Fruit fly (Drosophila melanogaster): ENCODE data around the gene Gmd.

Gmd gene

DNA sequence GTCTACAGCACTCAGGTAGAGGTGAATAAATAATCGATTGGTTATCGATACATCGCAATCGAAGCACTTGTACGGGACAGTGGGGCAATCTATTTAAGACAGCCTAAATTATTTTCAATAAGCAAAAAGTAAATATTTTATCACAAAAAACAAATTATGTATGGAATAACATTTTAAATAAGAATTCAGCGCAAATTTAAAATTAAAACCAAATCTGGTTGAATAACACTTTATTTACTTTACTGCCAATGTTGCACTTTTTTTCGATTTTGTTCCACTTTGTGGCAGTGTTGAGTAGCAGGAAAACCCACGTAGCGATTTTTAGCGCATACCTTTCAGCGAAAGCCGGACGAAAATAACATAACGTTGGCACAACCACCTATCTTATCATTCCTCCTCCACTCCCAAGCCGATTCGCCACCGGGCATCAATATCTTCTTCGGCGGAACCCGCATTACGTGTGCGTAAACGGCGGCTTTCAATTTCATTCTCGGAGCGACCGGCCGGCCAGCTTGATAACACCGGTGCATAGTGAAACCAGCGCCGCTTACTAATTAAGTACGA, at the start of gene Gmd, which contains the start of gene CG3792:
Gmd (minus strand) TSS at position 36 of the 564 bp plus-strand sequence.
CG3792 (plus strand) TSS at position 325 of the 564 bp plus-strand sequence.
- peak; percentile 87 for TF ChIP-seq rn (GFP tag; IDR thresholded peaks at IDR 0.05)
- peak; percentile 85 for TF ChIP-seq CG34367 (tag; optimal IDR thresholded peaks at IDR 0.05)
- TF ChIP-seq CG15710 (tag; optimal IDR thresholded peaks at IDR 0.05) = peak; percentile 87
- TF ChIP-seq EcR (GFP tag; optimal IDR thresholded peaks at IDR 0.05) = peak; percentile 6
- TF ChIP-seq fd96Ca (GFP tag; IDR thresholded peaks at IDR 0.05) = peak; percentile 84
- TF ChIP-seq CG13204 (GFP tag; optimal IDR thresholded peaks at IDR 0.05) = no peak
- TF ChIP-seq Pif1A (GFP tag; optimal IDR thresholded peaks at IDR 0.05) = no peak
- peak; percentile 97 for TF ChIP-seq CG4496 (GFP tag; IDR thresholded peaks at IDR 0.05)
- TF ChIP-seq Ets98B (GFP tag; IDR thresholded peaks at IDR 0.05) = peak; percentile 94
- TF ChIP-seq D1 (tag; optimal IDR thresholded peaks at IDR 0.05) = no peak
- TF ChIP-seq CG8159 (tag; optimal IDR thresholded peaks at IDR 0.05) = peak; percentile 95
- peak; percentile 92 for TF ChIP-seq CG8301 (tag; optimal IDR thresholded peaks at IDR 0.05)
- TF ChIP-seq gl (tag; optimal IDR thresholded peaks at IDR 0.05) = peak; percentile 81
- no peak for TF ChIP-seq Pif1B (GFP tag; optimal IDR thresholded peaks at IDR 0.05)
- peak; percentile 89 for TF ChIP-seq CG12605 (GFP tag; IDR thresholded peaks at IDR 0.05)
- peak; percentile 91 for TF ChIP-seq CG17806 (tag; optimal IDR thresholded peaks at IDR 0.05)
- peak; percentile 87 for TF ChIP-seq CG10348 (GFP tag; IDR thresholded peaks at IDR 0.05)
- peak; percentile 95 for TF ChIP-seq CG32121 (GFP tag; IDR thresholded peaks at IDR 0.05)
- peak; percentile 89 for TF ChIP-seq Snoo (tag; optimal IDR thresholded peaks at IDR 0.05)
- no peak for TF ChIP-seq CG14655 (GFP tag; optimal IDR thresholded peaks at IDR 0.05)
- TF ChIP-seq CG9948 (tag; optimal IDR thresholded peaks at IDR 0.05) = peak; percentile 89

DNA sequence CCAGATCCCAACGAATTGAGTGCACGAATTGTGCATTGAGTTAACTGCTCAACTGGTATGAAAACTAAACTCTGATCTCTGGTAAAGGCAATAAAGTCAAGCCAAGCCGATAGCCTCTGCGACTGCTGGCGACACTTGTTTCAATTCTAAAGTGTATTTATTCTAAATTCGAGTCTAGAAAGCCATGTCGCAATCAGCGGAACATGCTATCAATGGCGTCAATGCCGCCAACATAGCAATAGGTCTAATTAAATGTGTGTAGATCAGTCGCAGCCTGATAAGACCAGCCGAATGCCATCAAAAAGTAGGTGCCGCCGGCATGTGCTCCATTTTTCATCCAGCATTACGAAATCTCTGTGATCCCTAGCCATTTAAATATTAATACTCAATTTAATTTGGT, 48.7 kb upstream of the Gmd start:
- no peak for TF ChIP-seq CG13204 (GFP tag; optimal IDR thresholded peaks at IDR 0.05)

DNA sequence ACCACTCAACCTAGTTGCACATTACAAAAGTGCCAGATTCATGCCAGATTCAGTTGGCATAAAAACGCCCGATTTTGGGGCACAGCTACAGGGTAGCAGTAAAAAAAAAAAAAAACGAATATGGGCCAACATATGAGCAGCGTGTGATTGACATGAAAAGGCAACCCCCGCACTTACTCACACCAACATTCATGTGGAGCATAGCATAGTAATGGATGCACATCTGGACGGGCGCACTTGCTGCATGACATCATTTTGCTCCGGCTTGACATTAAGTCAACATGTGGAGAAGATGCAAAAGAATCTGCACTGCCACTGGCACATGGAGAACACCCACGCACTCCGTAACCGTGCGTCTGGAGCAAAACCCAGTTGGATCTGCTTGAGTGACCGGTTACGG, 45.8 kb upstream of the Gmd start:
- TF ChIP-seq D1 (tag; optimal IDR thresholded peaks at IDR 0.05) (no peak), Pif1A (GFP tag; optimal IDR thresholded peaks at IDR 0.05) (no peak), rn (GFP tag; IDR thresholded peaks at IDR 0.05) (no peak), CG32121 (GFP tag; IDR thresholded peaks at IDR 0.05) (no peak), CG13204 (GFP tag; optimal IDR thresholded peaks at IDR 0.05) (no peak), CG15710 (tag; optimal IDR thresholded peaks at IDR 0.05) (no peak), EcR (GFP tag; optimal IDR thresholded peaks at IDR 0.05) (no peak), CG12605 (GFP tag; IDR thresholded peaks at IDR 0.05) (no peak), CG4496 (GFP tag; IDR thresholded peaks at IDR 0.05) (no peak), Ets98B (GFP tag; IDR thresholded peaks at IDR 0.05) (no peak), CG8301 (tag; optimal IDR thresholded peaks at IDR 0.05) (no peak), CG10348 (GFP tag; IDR thresholded peaks at IDR 0.05) (no peak), CG17806 (tag; optimal IDR thresholded peaks at IDR 0.05) (no peak)

DNA sequence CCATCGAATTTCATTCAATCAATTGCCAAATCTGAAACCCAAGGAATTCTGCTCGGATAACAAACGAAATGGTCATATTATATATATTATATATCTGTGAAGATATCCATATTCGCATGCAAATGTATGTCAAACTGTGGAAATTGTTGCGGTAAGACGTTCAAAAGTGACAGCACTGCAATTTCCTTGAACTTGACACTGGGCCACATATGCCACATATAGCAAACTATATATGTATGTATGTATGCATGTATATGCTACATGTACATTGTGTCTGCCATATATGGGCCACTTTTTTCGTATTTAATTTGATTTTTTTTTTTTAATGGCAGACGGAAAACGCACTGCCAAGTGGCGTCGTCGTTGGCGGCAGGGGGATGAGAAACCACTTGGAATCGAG, 43.7 kb upstream of the Gmd start:
- TF ChIP-seq CG10348 (GFP tag; IDR thresholded peaks at IDR 0.05) (no peak), EcR (GFP tag; optimal IDR thresholded peaks at IDR 0.05) (peak; percentile 20)

DNA sequence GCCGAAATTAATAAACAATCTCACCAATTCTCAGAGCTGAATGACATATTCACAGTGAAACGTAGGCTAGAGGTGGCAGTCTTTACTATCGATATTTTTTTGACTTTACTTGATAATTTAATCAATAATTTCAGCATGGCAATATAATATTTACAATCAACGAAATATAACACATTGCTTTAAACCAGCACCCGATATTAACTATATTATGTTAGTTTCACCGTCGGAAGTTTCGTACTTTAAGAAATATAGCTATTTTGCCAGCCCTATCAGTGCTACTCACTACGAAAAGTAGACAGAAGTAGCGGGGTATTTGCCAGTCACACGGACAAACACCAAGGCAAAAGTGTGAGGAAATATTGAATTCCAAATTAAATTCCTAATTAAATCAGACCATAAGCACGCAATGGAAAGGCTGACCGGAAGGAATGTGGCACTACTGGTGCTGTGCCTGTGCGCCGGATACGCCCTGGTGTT, 34.0 kb upstream of the Gmd start, which contains the start of the genes CG31917, Tfb5 and SelT:
CG31917 (minus strand) TSS at position 51 of the 477 bp plus-strand sequence.
Tfb5 (minus strand) TSS at position 51 of the 477 bp plus-strand sequence.
SelT (plus strand) TSS at position 139 of the 477 bp plus-strand sequence.
- peak; percentile 31 for TF ChIP-seq CG8159 (tag; optimal IDR thresholded peaks at IDR 0.05)
- TF ChIP-seq EcR (GFP tag; optimal IDR thresholded peaks at IDR 0.05) = peak; percentile 29
- TF ChIP-seq CG9948 (tag; optimal IDR thresholded peaks at IDR 0.05) = no peak
- TF ChIP-seq CG15710 (tag; optimal IDR thresholded peaks at IDR 0.05) = peak; percentile 43
- TF ChIP-seq CG17806 (tag; optimal IDR thresholded peaks at IDR 0.05) = peak; percentile 13
- TF ChIP-seq CG14655 (GFP tag; optimal IDR thresholded peaks at IDR 0.05) = no peak

DNA sequence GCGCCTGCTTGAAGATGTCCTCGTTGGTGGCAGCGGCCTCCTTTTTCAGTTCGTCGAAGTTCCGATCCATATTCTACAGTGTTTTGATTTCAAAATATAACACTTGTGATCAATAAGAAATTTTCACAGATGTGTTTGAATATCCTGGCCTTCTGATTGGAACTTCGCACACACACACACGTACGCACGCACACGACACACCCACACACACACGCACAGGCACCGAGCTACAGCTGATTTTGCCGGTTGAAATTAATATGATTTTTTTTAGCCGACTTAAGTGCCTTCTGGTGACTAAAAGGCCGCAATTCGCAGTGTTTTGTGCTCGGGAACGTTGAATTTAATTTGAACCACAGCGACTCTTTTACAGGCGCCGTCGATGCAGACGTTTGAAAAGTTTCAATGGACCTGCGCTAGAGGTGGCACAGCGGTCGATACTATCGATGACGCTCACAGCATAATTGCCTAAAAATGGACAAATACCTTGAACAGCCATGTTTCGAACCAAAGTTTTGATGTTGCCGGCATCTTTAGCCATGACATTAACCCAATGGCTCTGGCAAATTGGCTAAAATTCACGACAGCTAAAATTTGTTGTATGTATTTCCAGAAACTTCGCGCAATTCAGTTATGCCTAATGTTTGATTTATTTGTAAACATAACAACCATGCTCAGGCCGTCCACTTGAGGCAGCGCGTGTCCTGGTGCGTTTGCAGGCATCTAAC, 32.6 kb upstream of the Gmd start, which contains the start of gene Rtnl1:
Rtnl1 (minus strand) TSS at position 415 of the 725 bp plus-strand sequence.
- no peak for TF ChIP-seq CG8159 (tag; optimal IDR thresholded peaks at IDR 0.05)
- no peak for TF ChIP-seq CG13204 (GFP tag; optimal IDR thresholded peaks at IDR 0.05)
- TF ChIP-seq gl (tag; optimal IDR thresholded peaks at IDR 0.05) = no peak
- peak; percentile 11 for TF ChIP-seq CG17806 (tag; optimal IDR thresholded peaks at IDR 0.05)
- TF ChIP-seq CG12605 (GFP tag; IDR thresholded peaks at IDR 0.05) = 0 out of 2 replicates have a peak, but pooled peaks have one; percentile 12
- no peak for TF ChIP-seq Ets98B (GFP tag; IDR thresholded peaks at IDR 0.05)
- no peak for TF ChIP-seq D1 (tag; optimal IDR thresholded peaks at IDR 0.05)
- peak; percentile 34; the same call in 1 of the 3 replicates for TF ChIP-seq CG4496 (GFP tag; IDR thresholded peaks at IDR 0.05)
- no peak for TF ChIP-seq CG32121 (GFP tag; IDR thresholded peaks at IDR 0.05)
- TF ChIP-seq CG34367 (tag; optimal IDR thresholded peaks at IDR 0.05) = no peak
- no peak for TF ChIP-seq CG14655 (GFP tag; optimal IDR thresholded peaks at IDR 0.05)
- peak; percentile 44 for TF ChIP-seq EcR (GFP tag; optimal IDR thresholded peaks at IDR 0.05)
- no peak for TF ChIP-seq CG9948 (tag; optimal IDR thresholded peaks at IDR 0.05)
- no peak for TF ChIP-seq rn (GFP tag; IDR thresholded peaks at IDR 0.05)
